Worm (Caenorhabditis elegans) whole organism, L1 larva: ENCODE results near the gene lin-3.

Source experiments
- ces-1 ChIP-seq: fragments of 150-350 bp; optimal IDR thresholded peaks from 2 replicates; lab custom pipeline; 2014; ENCODE audit warnings: missing biosample characterization, missing genetic modification reagents, missing genetic modification characterization
- mef-2 ChIP-seq: fragments of 150-350 bp; optimal IDR thresholded peaks from 2 replicates; lab custom pipeline; 2014; ENCODE audit warnings: missing biosample characterization, missing genetic modification characterization
- mep-1 ChIP-seq: fragments of 150-350 bp; optimal IDR thresholded peaks from 2 replicates; lab custom pipeline; 2014; ENCODE audit warnings: missing biosample characterization, missing genetic modification characterization
- rnt-1 ChIP-seq: sonication (generic microtip); optimal IDR thresholded peaks from 2 replicates; lab custom pipeline; 2016; ENCODE audit warnings: mild to moderate bottlenecking, missing genetic modification characterization, moderate library complexity, missing compliant biosample characterization
- snpc-4 ChIP-seq: fragments of 150-350 bp; optimal IDR thresholded peaks from 2 replicates; lab custom pipeline; 2014; ENCODE audit warnings: missing biosample characterization, missing genetic modification characterization
- zag-1 ChIP-seq: fragments of 150-350 bp; optimal IDR thresholded peaks from 2 replicates; lab custom pipeline; 2014; ENCODE audit warnings: missing biosample characterization, missing genetic modification characterization
- ztf-11 ChIP-seq, 2 experiments: sonication (generic microtip); optimal IDR thresholded peaks; 2 replicates each; lab custom pipeline; 2016 to 2017; ENCODE audit warnings: missing genetic modification characterization in 2 of 2, missing biosample characterization in 1 of 2, missing compliant biosample characterization in 1 of 2

DNA sequence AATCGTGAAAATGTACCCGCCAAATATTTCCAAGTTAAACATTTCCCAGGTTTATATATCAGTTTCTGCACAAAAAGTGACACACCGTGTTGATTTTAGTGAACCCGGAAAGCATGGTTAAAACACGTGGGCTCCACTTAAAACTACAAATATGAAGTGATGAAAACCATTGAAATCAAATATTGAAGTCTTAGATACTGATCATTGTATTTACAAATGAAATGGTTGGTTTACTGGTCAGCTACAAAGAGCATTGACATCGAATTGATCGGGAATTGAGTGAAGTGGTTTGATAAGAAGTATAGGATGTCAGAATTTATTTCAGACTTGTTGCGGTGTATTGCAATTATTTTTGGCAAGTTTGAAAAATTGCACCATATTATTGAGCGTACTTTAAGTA is 24.7 kb upstream of the lin-3 start, which contains the start of gene hrg-5:
- TF ChIP-seq rnt-1 (tag; lab: Kevin White, UChicago) (no peak), zag-1 (tag; lab: Kevin White, UChicago) (no peak), snpc-4 (tag; lab: Kevin White, UChicago) (no peak), mef-2 (tag; lab: Kevin White, UChicago) (no peak), mep-1 (tag; lab: Kevin White, UChicago) (no peak), ztf-11 (tag; optimal IDR thresholded peaks at IDR 0.05; lab: Kevin White, UChicago) (no peak), ces-1 (no peak)
